Worm (Caenorhabditis elegans): ENCODE measurements around the gene Y47D7A.18.

DNA sequence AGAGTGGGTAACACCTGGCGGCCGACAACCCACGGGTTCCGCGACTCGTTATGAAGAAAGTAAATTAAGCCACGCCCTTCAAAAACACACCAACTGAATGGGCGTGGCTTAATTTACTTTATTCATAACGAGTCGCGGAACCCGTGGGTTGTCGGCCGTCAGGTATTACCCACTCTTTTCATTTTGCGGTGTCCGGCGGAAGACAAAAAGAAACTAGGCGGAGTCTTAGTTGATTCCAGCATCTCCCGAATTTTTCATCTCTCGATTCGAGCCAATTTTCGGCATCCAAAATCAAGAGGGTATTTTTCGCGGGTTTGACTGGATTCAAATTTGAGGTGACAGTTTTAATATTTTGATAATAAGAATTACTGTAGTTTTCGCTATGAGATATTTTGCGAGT, 31.0 kb upstream of the Y47D7A.18 start:
- TF ChIP-seq ama-1 (optimal IDR thresholded peaks at IDR 0.05) = no peak
- no peak for TF ChIP-seq F13C5.2 (tag; optimal IDR thresholded peaks at IDR 0.05)
- no peak for TF ChIP-seq flt-1 (GFP tag; IDR thresholded peaks at IDR 0.05)
